Worm (Caenorhabditis elegans) whole organism, L2 larva: Measurements from ENCODE around the gene srg-45.
A peak's percentile ranks its signal among the peaks of the same experiment; 100 is the strongest.

Experiments used
- C34F6.9 ChIP-seq: fragments of 150-350 bp; optimal IDR thresholded peaks from 2 replicates; lab custom pipeline; 2014; ENCODE audit warnings: missing biosample characterization, missing genetic modification characterization
- F13H6.1 ChIP-seq: sonication (generic microtip); optimal IDR thresholded peaks from 2 replicates; lab custom pipeline; 2016; ENCODE audit warnings: missing genetic modification characterization, missing compliant biosample characterization
- R02D3.7 ChIP-seq: fragments of 150-350 bp; optimal IDR thresholded peaks from 2 replicates; lab custom pipeline; 2014; ENCODE audit warnings: missing biosample characterization, missing genetic modification characterization
- Y55F3AM.14 ChIP-seq: fragments of 200-800 bp; sonication (Bioruptor generic); optimal IDR thresholded peaks from 2 replicates; lab custom pipeline; 2018; ENCODE audit warnings: mild to moderate bottlenecking, missing genetic modification characterization, missing compliant biosample characterization
- ZK546.5 ChIP-seq: sonication (generic microtip); optimal IDR thresholded peaks from 2 replicates; lab custom pipeline; 2017; ENCODE audit warnings: missing biosample characterization, missing genetic modification characterization
- alr-1 ChIP-seq: fragments of 150-350 bp; optimal IDR thresholded peaks from 2 replicates; lab custom pipeline; 2014; ENCODE audit warnings: missing biosample characterization, missing genetic modification characterization
- ama-1 ChIP-seq: fragments of 150-350 bp; optimal IDR thresholded peaks from 2 replicates; lab custom pipeline; 2018; ENCODE audit warnings: inconsistent platforms
- blmp-1 ChIP-seq: sonication (generic microtip); optimal IDR thresholded peaks from 2 replicates; lab custom pipeline; 2017; ENCODE audit warnings: missing genetic modification characterization, mild to moderate bottlenecking, missing compliant biosample characterization, antibody characterized with exemption, moderate library complexity; ENCODE audit not compliant: insufficient read depth
- ceh-16 ChIP-seq: fragments of 150-350 bp; optimal IDR thresholded peaks from 2 replicates; lab custom pipeline; 2014; ENCODE audit warnings: missing biosample characterization, missing genetic modification characterization
- ceh-82 ChIP-seq: fragments of 150-350 bp; optimal IDR thresholded peaks from 2 replicates; lab custom pipeline; 2014; ENCODE audit warnings: missing biosample characterization, missing genetic modification characterization
- crh-2 ChIP-seq: sonication (generic microtip); optimal IDR thresholded peaks from 2 replicates; lab custom pipeline; 2017; ENCODE audit warnings: missing biosample characterization, missing genetic modification characterization
- dmd-4 ChIP-seq: sonication (generic microtip); optimal IDR thresholded peaks from 2 replicates; lab custom pipeline; 2017; ENCODE audit warnings: missing biosample characterization, missing genetic modification characterization
- egl-27 ChIP-seq: sonication (generic microtip); optimal IDR thresholded peaks from 3 replicates; lab custom pipeline; 2017; ENCODE audit warnings: missing biosample characterization, missing genetic modification reagents, missing genetic modification characterization
- fos-1 ChIP-seq: fragments of 150-350 bp; optimal IDR thresholded peaks from 2 replicates; lab custom pipeline; 2014; ENCODE audit warnings: missing biosample characterization, missing genetic modification characterization
- gmeb-1 ChIP-seq: fragments of 150-350 bp; optimal IDR thresholded peaks from 2 replicates; lab custom pipeline; 2014; ENCODE audit warnings: missing biosample characterization, missing genetic modification characterization
- lin-11 ChIP-seq: fragments of 150-350 bp; sonication (generic microtip); optimal IDR thresholded peaks from 2 replicates; lab custom pipeline; 2014; ENCODE audit warnings: missing biosample characterization, missing genetic modification characterization, inconsistent platforms, mixed read lengths
- lin-13 ChIP-seq: fragments of 150-350 bp; optimal IDR thresholded peaks from 2 replicates; lab custom pipeline; 2014; ENCODE audit warnings: missing biosample characterization, missing genetic modification reagents, missing genetic modification characterization
- lsy-2 ChIP-seq, 2 experiments: fragments of 150-350 bp in 1 of 2; sonication (generic microtip) in 1 of 2; optimal IDR thresholded peaks; 2 replicates each; lab custom pipeline; 2014 to 2017; ENCODE audit warnings: missing biosample characterization in 2 of 2, missing genetic modification characterization in 2 of 2
- mab-5 ChIP-seq: fragments of 150-350 bp; optimal IDR thresholded peaks from 2 replicates; lab custom pipeline; 2014; ENCODE audit warnings: missing biosample characterization, missing genetic modification characterization
- mbf-1 ChIP-seq: sonication (generic microtip); optimal IDR thresholded peaks from 2 replicates; lab custom pipeline; 2017; ENCODE audit warnings: missing biosample characterization, missing genetic modification characterization
- nhr-11 ChIP-seq: fragments of 150-350 bp; optimal IDR thresholded peaks from 2 replicates; lab custom pipeline; 2014; ENCODE audit warnings: missing biosample characterization, missing genetic modification characterization
- nhr-12 ChIP-seq: fragments of 150-350 bp; optimal IDR thresholded peaks from 2 replicates; lab custom pipeline; 2014; ENCODE audit warnings: missing biosample characterization, missing genetic modification characterization
- nhr-129 ChIP-seq: fragments of 150-350 bp; optimal IDR thresholded peaks from 2 replicates; lab custom pipeline; 2014; ENCODE audit warnings: missing biosample characterization, missing genetic modification characterization
- nhr-21 ChIP-seq: fragments of 150-350 bp; optimal IDR thresholded peaks from 2 replicates; lab custom pipeline; 2014; ENCODE audit warnings: missing biosample characterization, missing genetic modification characterization
- nhr-23 ChIP-seq: fragments of 150-350 bp; optimal IDR thresholded peaks from 2 replicates; lab custom pipeline; 2014; ENCODE audit warnings: missing biosample characterization, missing genetic modification reagents, missing genetic modification characterization
- nhr-25 ChIP-seq: fragments of 150-350 bp; sonication (generic microtip); optimal IDR thresholded peaks from 3 replicates; lab custom pipeline; 2014; ENCODE audit warnings: missing biosample characterization, missing genetic modification characterization
- nhr-6 ChIP-seq: fragments of 150-350 bp; optimal IDR thresholded peaks from 2 replicates; lab custom pipeline; 2014; ENCODE audit warnings: missing biosample characterization, missing genetic modification characterization
- nhr-77 ChIP-seq: fragments of 150-350 bp; optimal IDR thresholded peaks from 2 replicates; lab custom pipeline; 2014; ENCODE audit warnings: missing biosample characterization, missing genetic modification characterization
- peb-1 ChIP-seq: fragments of 150-350 bp; optimal IDR thresholded peaks from 2 replicates; lab custom pipeline; 2014; ENCODE audit warnings: missing biosample characterization, missing genetic modification characterization
- sem-4 ChIP-seq: fragments of 150-350 bp; optimal IDR thresholded peaks from 2 replicates; lab custom pipeline; 2014; ENCODE audit warnings: missing biosample characterization, missing genetic modification reagents, missing genetic modification characterization
- skn-1 ChIP-seq: sonication (generic microtip); optimal IDR thresholded peaks from 2 replicates; lab custom pipeline; 2017; ENCODE audit warnings: missing biosample characterization, missing genetic modification characterization
- sma-3 ChIP-seq: sonication (generic microtip); optimal IDR thresholded peaks from 2 replicates; lab custom pipeline; 2016; ENCODE audit warnings: missing genetic modification reagents, missing genetic modification characterization, missing compliant biosample characterization
- sma-9 ChIP-seq, 2 experiments: fragments of 150-350 bp in 1 of 2; sonication (generic microtip) in 1 of 2; optimal IDR thresholded peaks; 2 replicates each; lab custom pipeline; 2014 to 2016; ENCODE audit warnings: missing genetic modification characterization in 2 of 2, mild to moderate bottlenecking in 1 of 2, missing biosample characterization in 1 of 2, missing compliant biosample characterization in 1 of 2, missing genetic modification reagents in 1 of 2, moderate library complexity in 1 of 2
- snpc-4 ChIP-seq: fragments of 150-350 bp; optimal IDR thresholded peaks from 2 replicates; lab custom pipeline; 2014; ENCODE audit warnings: missing biosample characterization, missing genetic modification characterization
- unc-39 ChIP-seq: fragments of 150-350 bp; optimal IDR thresholded peaks from 2 replicates; lab custom pipeline; 2014; ENCODE audit warnings: missing biosample characterization, missing genetic modification characterization
- unc-55 ChIP-seq: fragments of 150-350 bp; sonication (generic microtip); optimal IDR thresholded peaks from 3 replicates; lab custom pipeline; 2014; ENCODE audit warnings: missing biosample characterization, missing genetic modification reagents, missing genetic modification characterization
- unc-62 ChIP-seq: fragments of 150-350 bp; optimal IDR thresholded peaks from 2 replicates; lab custom pipeline; 2014; ENCODE audit warnings: missing biosample characterization, missing genetic modification reagents, missing genetic modification characterization
- zag-1 ChIP-seq: fragments of 150-350 bp; optimal IDR thresholded peaks from 2 replicates; lab custom pipeline; 2014; ENCODE audit warnings: missing biosample characterization, missing genetic modification characterization
- ztf-11 ChIP-seq: sonication (generic microtip); optimal IDR thresholded peaks from 2 replicates; lab custom pipeline; 2017; ENCODE audit warnings: missing biosample characterization, missing genetic modification characterization
- ztf-4 ChIP-seq: fragments of 150-350 bp; optimal IDR thresholded peaks from 2 replicates; lab custom pipeline; 2014; ENCODE audit warnings: missing biosample characterization, missing genetic modification characterization

srg-45 gene

ce11 chrV:12316076-12316475 is 8.8 kb downstream of the srg-45 start:
- no peak for TF ChIP-seq C34F6.9 (tag; lab: Kevin White, UChicago)
- TF ChIP-seq peb-1 = no peak
- TF ChIP-seq alr-1 (tag; lab: Kevin White, UChicago) = no peak

ce11 chrV:12317080-12317479 is 9.8 kb downstream of the srg-45 start, which contains the start of gene R04F11.3:
Gene R04F11.3, minus strand, starts transcription at chrV:12317180.
- TF ChIP-seq nhr-21 (no peak), nhr-25 (no peak), skn-1 (tag; lab: Kevin White, UChicago) (no peak), lsy-2 (tag; optimal IDR thresholded peaks at IDR 0.05; lab: Kevin White, UChicago) (no peak), peb-1 (no peak), nhr-23 (tag; lab: Kevin White, UChicago) (no peak)

ce11 chrV:12317894-12318553 is 10.7 kb downstream of the srg-45 start, which contains the start of the genes R04F11.5 and R04F11.2:
Gene R04F11.5, minus strand, starts transcription at chrV:12318019.
Gene R04F11.2, plus strand, starts transcription at chrV:12318381.
- TF ChIP-seq lsy-2 (tag; optimal IDR thresholded peaks at IDR 0.05; lab: Kevin White, UChicago) = peak; percentile 95 to 99
- TF ChIP-seq mab-5 = peak; percentile 55
- no peak for TF ChIP-seq nhr-12 (tag; lab: Kevin White, UChicago)
- no peak for TF ChIP-seq mbf-1 (tag; lab: Kevin White, UChicago)
- TF ChIP-seq ceh-82 (tag; lab: Kevin White, UChicago) = no peak
- TF ChIP-seq nhr-11 (tag; lab: Kevin White, UChicago) = no peak
- TF ChIP-seq Y55F3AM.14 (GFP tag; lab: Kevin White, UChicago) = no peak
- TF ChIP-seq F13H6.1 (tag; lab: Kevin White, UChicago) = no peak
- peak; percentile 16 for TF ChIP-seq ceh-16 (tag; lab: Kevin White, UChicago)
- TF ChIP-seq unc-39 (tag; lab: Kevin White, UChicago) = no peak
- no peak for TF ChIP-seq zag-1 (tag; lab: Kevin White, UChicago)
- no peak for TF ChIP-seq alr-1 (tag; lab: Kevin White, UChicago)
- TF ChIP-seq egl-27 (tag; lab: Kevin White, UChicago) = no peak
- no peak for TF ChIP-seq skn-1 (tag; lab: Kevin White, UChicago)
- TF ChIP-seq snpc-4 (tag; lab: Kevin White, UChicago) = peak; percentile 27
- peak; percentile 71 for TF ChIP-seq sma-3
- TF ChIP-seq crh-2 = peak; percentile 88
- peak; percentile 39 for TF ChIP-seq ama-1 (lab: Kevin White, UChicago)
- peak; percentile 68 for TF ChIP-seq sem-4 (tag; lab: Kevin White, UChicago)
- no peak for TF ChIP-seq R02D3.7
- TF ChIP-seq unc-55 = peak; percentile 95
- TF ChIP-seq blmp-1 (tag; lab: Kevin White, UChicago) = no peak
- TF ChIP-seq C34F6.9 (tag; lab: Kevin White, UChicago) = peak; percentile 94
- no peak for TF ChIP-seq unc-62 (GFP tag; lab: Kevin White, UChicago)
- peak; percentile 72 for TF ChIP-seq nhr-21
- no peak for TF ChIP-seq nhr-6 (tag; lab: Kevin White, UChicago)
- no peak for TF ChIP-seq dmd-4 (tag; lab: Kevin White, UChicago)
- TF ChIP-seq ZK546.5 (tag; lab: Kevin White, UChicago) = peak; percentile 23
- peak; percentile 24 for TF ChIP-seq nhr-77 (tag; lab: Kevin White, UChicago)
- TF ChIP-seq lin-11 (tag; lab: Kevin White, UChicago) = peak; percentile 58
- TF ChIP-seq nhr-129 = peak; percentile 83
- TF ChIP-seq sma-9 (GFP tag; optimal IDR thresholded peaks at IDR 0.05; lab: Kevin White, UChicago) = peak; percentile 75
- no peak for TF ChIP-seq sma-9 (tag; optimal IDR thresholded peaks at IDR 0.05; lab: Kevin White, UChicago)
- peak; percentile 83 for TF ChIP-seq gmeb-1 (tag; lab: Kevin White, UChicago)
- peak; percentile 80 for TF ChIP-seq nhr-25
- no peak for TF ChIP-seq ztf-11 (tag; lab: Kevin White, UChicago)
- TF ChIP-seq fos-1 (tag; lab: Kevin White, UChicago) = peak; percentile 72
- TF ChIP-seq ztf-4 = peak; percentile 25
- peak; percentile 81 for TF ChIP-seq lin-13 (GFP tag; lab: Kevin White, UChicago)
